Worm (Caenorhabditis elegans): Measurements from ENCODE around the gene srz-19.

DNA sequence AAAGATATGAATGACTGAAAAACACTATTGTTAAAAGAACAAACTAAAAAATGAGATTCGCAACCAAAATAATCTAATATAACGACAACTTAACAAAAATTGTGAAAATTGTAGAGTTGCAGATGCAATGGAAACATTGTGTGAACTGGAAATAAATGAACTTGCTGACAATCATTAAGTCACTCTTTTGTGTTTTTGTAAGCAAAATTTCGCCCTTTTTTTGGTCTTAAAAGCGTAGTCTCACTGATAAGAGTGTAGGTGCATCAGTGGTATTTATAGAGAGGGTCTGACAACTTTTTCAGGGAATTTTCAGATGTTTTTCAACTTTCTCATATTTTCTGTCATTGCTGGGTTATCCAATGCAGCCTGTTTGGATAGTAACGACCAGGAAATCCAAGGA lies 6.5 kb downstream of the srz-19 start, which contains the start of gene clec-68:
- TF ChIP-seq W03F9.2 (tag; optimal IDR thresholded peaks at IDR 0.05) (no peak), him-1 (tag; optimal IDR thresholded peaks at IDR 0.05) (no peak), dao-5 (tag; optimal IDR thresholded peaks at IDR 0.05) (no peak)

Measured in whole organism, L4/young adult.